Fruit fly (Drosophila melanogaster) whole organism, embryonic: ENCODE data around the gene Klp10A.

Experiments used
- Abd-B ChIP-seq: fragments of 200-800 bp; sonication (Bioruptor generic); optimal IDR thresholded peaks from 2 replicates; lab custom pipeline; 2018; ENCODE audit warnings: missing biosample characterization, mild to moderate bottlenecking, missing genetic modification characterization, moderate library complexity
- B-H2 ChIP-seq: fragments of 200-800 bp; sonication (Bioruptor generic); optimal IDR thresholded peaks from 2 replicates; lab custom pipeline; 2018; ENCODE audit warnings: missing biosample characterization, mild to moderate bottlenecking, missing genetic modification characterization
- CG10209 ChIP-seq: fragments of 200-800 bp; sonication (Bioruptor generic); optimal IDR thresholded peaks from 3 replicates; lab custom pipeline; 2017; ENCODE audit warnings: missing biosample characterization, mild to moderate bottlenecking, missing genetic modification characterization, missing genetic modification reagents
- CG10431 ChIP-seq: fragments of 200-800 bp; sonication (Bioruptor generic); optimal IDR thresholded peaks from 3 replicates; lab custom pipeline; 2018; ENCODE audit warnings: missing biosample characterization, mild to moderate bottlenecking, missing genetic modification characterization
- CG10462 ChIP-seq: fragments of 200-800 bp; sonication (Bioruptor generic); optimal IDR thresholded peaks from 2 replicates; lab custom pipeline; 2016; ENCODE audit warnings: missing biosample characterization, missing genetic modification characterization
- CG11696 ChIP-seq: fragments of 200-800 bp; sonication (Bioruptor generic); IDR thresholded peaks from 2 replicates; pipeline ENCODE4 v1.3.6; 2022; ENCODE audit warnings: missing biosample characterization, missing genetic modification characterization
- CG12391 ChIP-seq: fragments of 200-800 bp; sonication (Bioruptor generic); optimal IDR thresholded peaks from 3 replicates; lab custom pipeline; 2018; ENCODE audit warnings: missing biosample characterization, mild to moderate bottlenecking, missing genetic modification characterization, moderate library complexity
- CG13424 ChIP-seq: fragments of 200-800 bp; sonication (Bioruptor generic); optimal IDR thresholded peaks from 2 replicates; lab custom pipeline; 2019; ENCODE audit warnings: missing biosample characterization, mild to moderate bottlenecking, missing genetic modification characterization, moderate library complexity
- CG1602 ChIP-seq: fragments of 200-800 bp; sonication (Bioruptor generic); optimal IDR thresholded peaks from 3 replicates; lab custom pipeline; 2016; ENCODE audit warnings: missing biosample characterization, missing genetic modification characterization
- CG1603 ChIP-seq: fragments of 200-800 bp; sonication (Bioruptor generic); optimal IDR thresholded peaks from 2 replicates; lab custom pipeline; 2019; ENCODE audit warnings: missing biosample characterization, mild to moderate bottlenecking, missing genetic modification characterization, moderate library complexity
- CG16863 ChIP-seq: fragments of 200-800 bp; sonication (Bioruptor generic); optimal IDR thresholded peaks from 3 replicates; lab custom pipeline; 2016; ENCODE audit warnings: missing biosample characterization, missing genetic modification characterization
- CG17359 ChIP-seq: fragments of 200-800 bp; sonication (Bioruptor generic); optimal IDR thresholded peaks from 3 replicates; lab custom pipeline; 2018; ENCODE audit warnings: missing biosample characterization, mild to moderate bottlenecking, missing genetic modification characterization, moderate library complexity
- CG17802 ChIP-seq: fragments of 200-800 bp; sonication (Bioruptor generic); optimal IDR thresholded peaks from 2 replicates; lab custom pipeline; 2018; ENCODE audit warnings: missing biosample characterization, mild to moderate bottlenecking, missing genetic modification characterization, moderate library complexity
- CG2889 ChIP-seq: fragments of 200-800 bp; sonication (Bioruptor generic); IDR thresholded peaks from 3 replicates; pipeline ENCODE4 v1.3.6; 2022; ENCODE audit warnings: missing biosample characterization, missing genetic modification characterization
- CG4282 ChIP-seq: fragments of 200-800 bp; sonication (Bioruptor generic); optimal IDR thresholded peaks from 2 replicates; lab custom pipeline; 2016; ENCODE audit warnings: missing biosample characterization, missing genetic modification characterization
- CG4730 ChIP-seq: fragments of 200-800 bp; sonication (Bioruptor generic); IDR thresholded peaks from 2 replicates; pipeline ENCODE4 v1.3.6; 2022; ENCODE audit warnings: missing biosample characterization, missing genetic modification characterization
- CG7745 ChIP-seq: fragments of 200-800 bp; sonication (Bioruptor generic); optimal IDR thresholded peaks from 2 replicates; lab custom pipeline; 2018; ENCODE audit warnings: missing biosample characterization, mild to moderate bottlenecking, missing genetic modification characterization, moderate library complexity
- Dek ChIP-seq: fragments of 200-800 bp; sonication (Bioruptor generic); optimal IDR thresholded peaks from 3 replicates; lab custom pipeline; 2019; ENCODE audit warnings: missing biosample characterization, mild to moderate bottlenecking, missing genetic modification characterization, moderate library complexity
- Dip2 ChIP-seq: fragments of 200-800 bp; sonication (Bioruptor generic); IDR thresholded peaks from 2 replicates; pipeline ENCODE4 v1.3.6; 2022; ENCODE audit warnings: missing biosample characterization, missing genetic modification characterization
- Elba2 ChIP-seq: fragments of 200-800 bp; sonication (Bioruptor generic); optimal IDR thresholded peaks from 3 replicates; lab custom pipeline; 2016; ENCODE audit warnings: missing biosample characterization, missing genetic modification characterization
- H2.0 ChIP-seq: fragments of 200-800 bp; sonication (Bioruptor generic); IDR thresholded peaks from 2 replicates; pipeline ENCODE4 v1.3.6; 2022; ENCODE audit warnings: missing biosample characterization, missing genetic modification characterization
- Hey ChIP-seq: fragments of 200-800 bp; sonication (Bioruptor generic); optimal IDR thresholded peaks from 3 replicates; lab custom pipeline; 2018; ENCODE audit warnings: missing biosample characterization, mild to moderate bottlenecking, missing genetic modification characterization
- MESR4 ChIP-seq: fragments of 200-800 bp; sonication (Bioruptor generic); optimal IDR thresholded peaks from 2 replicates; lab custom pipeline; 2018; ENCODE audit warnings: missing biosample characterization, mild to moderate bottlenecking, missing genetic modification characterization, moderate library complexity
- MTF-1 ChIP-seq: fragments of 200-800 bp; sonication (Bioruptor generic); optimal IDR thresholded peaks from 2 replicates; lab custom pipeline; 2018; ENCODE audit warnings: missing biosample characterization, mild to moderate bottlenecking, missing genetic modification characterization, borderline replicate concordance
- Max ChIP-seq: fragments of 200-800 bp; sonication (Bioruptor generic); optimal IDR thresholded peaks from 2 replicates; lab custom pipeline; 2016; ENCODE audit warnings: missing biosample characterization, mild to moderate bottlenecking, missing genetic modification characterization
- Nf-YA ChIP-seq: fragments of 200-800 bp; sonication (Bioruptor generic); IDR thresholded peaks from 2 replicates; pipeline ENCODE4 v1.3.6; 2022; ENCODE audit warnings: missing biosample characterization, missing genetic modification characterization
- Sin3A ChIP-seq: fragments of >200 bp; optimal IDR thresholded peaks from 2 replicates; lab custom pipeline; 2018
- Sox100B ChIP-seq: fragments of 200-800 bp; sonication (Bioruptor generic); optimal IDR thresholded peaks from 3 replicates; lab custom pipeline; 2018; ENCODE audit warnings: missing biosample characterization, mild to moderate bottlenecking, missing genetic modification characterization
- az2 ChIP-seq: fragments of 200-800 bp; sonication (Bioruptor generic); optimal IDR thresholded peaks from 3 replicates; lab custom pipeline; 2016; ENCODE audit warnings: missing biosample characterization, missing genetic modification characterization
- bcd ChIP-seq: fragments of 200-800 bp; sonication (Bioruptor generic); optimal IDR thresholded peaks from 2 replicates; lab custom pipeline; 2017; ENCODE audit warnings: missing biosample characterization, mild to moderate bottlenecking, missing genetic modification characterization
- cg ChIP-seq: fragments of 200-800 bp; sonication (Bioruptor generic); optimal IDR thresholded peaks from 3 replicates; lab custom pipeline; 2019; ENCODE audit warnings: missing biosample characterization, mild to moderate bottlenecking, missing genetic modification characterization, moderate library complexity
- corto ChIP-seq: fragments of 200-800 bp; sonication (Bioruptor generic); optimal IDR thresholded peaks from 2 replicates; lab custom pipeline; 2016; ENCODE audit warnings: missing biosample characterization, mild to moderate bottlenecking, missing genetic modification characterization, moderate library complexity
- dan ChIP-seq: fragments of 200-800 bp; sonication (Bioruptor generic); IDR thresholded peaks from 2 replicates; pipeline ENCODE4 v1.3.6; 2022; ENCODE audit warnings: missing biosample characterization, missing genetic modification characterization
- gce ChIP-seq: fragments of 200-800 bp; sonication (Bioruptor generic); IDR thresholded peaks from 3 replicates; pipeline ENCODE4 v1.3.6; 2022; ENCODE audit warnings: missing biosample characterization, missing genetic modification characterization
- gt ChIP-seq: fragments of 200-800 bp; sonication (Bioruptor generic); IDR thresholded peaks from 2 replicates; pipeline ENCODE4 v1.3.6; 2022; ENCODE audit warnings: missing biosample characterization, missing genetic modification characterization
- ham ChIP-seq: fragments of 200-800 bp; sonication (Bioruptor generic); IDR thresholded peaks from 2 replicates; pipeline ENCODE4 v1.3.6; 2022; ENCODE audit warnings: missing biosample characterization, missing genetic modification characterization
- hth ChIP-seq: fragments of >200 bp; optimal IDR thresholded peaks from 2 replicates; lab custom pipeline; 2017; ENCODE audit warnings: inconsistent platforms
- kni ChIP-seq: fragments of 200-800 bp; sonication (Bioruptor generic); optimal IDR thresholded peaks from 3 replicates; lab custom pipeline; 2017; ENCODE audit warnings: mild to moderate bottlenecking, missing biosample characterization, missing genetic modification reagents, missing genetic modification characterization
- oc ChIP-seq: fragments of 200-800 bp; sonication (Bioruptor generic); optimal IDR thresholded peaks from 2 replicates; lab custom pipeline; 2018; ENCODE audit warnings: missing biosample characterization, mild to moderate bottlenecking, missing genetic modification characterization, moderate library complexity
- org-1 ChIP-seq: fragments of 200-800 bp; sonication (Bioruptor generic); optimal IDR thresholded peaks from 2 replicates; lab custom pipeline; 2017; ENCODE audit warnings: missing biosample characterization, missing genetic modification characterization
- pan ChIP-seq, 4 experiments: fragments of >200 bp in 3 of 4; fragments of 200-800 bp in 1 of 4; sonication (Bioruptor generic) in 1 of 4; optimal IDR thresholded peaks in 3 of 4; IDR thresholded peaks in 1 of 4; 2 replicates each; pipeline versions ENCODE4 v1.3.6 to Lab custom; 2017 to 2022; ENCODE audit warnings: missing biosample characterization in 2 of 4, missing genetic modification characterization in 2 of 4, mixed read lengths in 1 of 4
- slbo ChIP-seq: fragments of 200-800 bp; sonication (Bioruptor generic); IDR thresholded peaks from 2 replicates; pipeline ENCODE4 v1.3.6; 2022; ENCODE audit warnings: missing biosample characterization, missing genetic modification characterization
- sug ChIP-seq: fragments of 200-800 bp; optimal IDR thresholded peaks from 2 replicates; lab custom pipeline; 2019; ENCODE audit warnings: missing biosample characterization, mild to moderate bottlenecking, missing genetic modification characterization, moderate library complexity
- tio ChIP-seq: fragments of 200-800 bp; sonication (Bioruptor generic); optimal IDR thresholded peaks from 2 replicates; lab custom pipeline; 2017; ENCODE audit warnings: missing biosample characterization, missing genetic modification characterization, inconsistent platforms
- tll ChIP-seq, 2 experiments: fragments of 200-800 bp in 1 of 2; fragments of >200 bp in 1 of 2; sonication (Bioruptor generic) in 1 of 2; optimal IDR thresholded peaks; 2 replicates each; lab custom pipeline; 2017 to 2019; ENCODE audit warnings: missing biosample characterization in 2 of 2, missing genetic modification characterization in 2 of 2, mild to moderate bottlenecking in 1 of 2, moderate library complexity in 1 of 2
- vnd ChIP-seq: fragments of 200-800 bp; sonication (Bioruptor generic); IDR thresholded peaks from 3 replicates; pipeline ENCODE4 v1.3.6; 2022; ENCODE audit warnings: missing biosample characterization, missing genetic modification characterization; ENCODE audit not compliant: partially characterized antibody
- wek ChIP-seq: fragments of 200-800 bp; sonication (Bioruptor generic); optimal IDR thresholded peaks from 3 replicates; lab custom pipeline; 2018; ENCODE audit warnings: missing biosample characterization, mild to moderate bottlenecking, missing genetic modification characterization, moderate library complexity
- zen ChIP-seq: fragments of 200-800 bp; sonication (Bioruptor generic); optimal IDR thresholded peaks from 3 replicates; lab custom pipeline; 2018; ENCODE audit warnings: missing biosample characterization, mild to moderate bottlenecking, missing genetic modification characterization, moderate library complexity

Klp10A gene

DNA sequence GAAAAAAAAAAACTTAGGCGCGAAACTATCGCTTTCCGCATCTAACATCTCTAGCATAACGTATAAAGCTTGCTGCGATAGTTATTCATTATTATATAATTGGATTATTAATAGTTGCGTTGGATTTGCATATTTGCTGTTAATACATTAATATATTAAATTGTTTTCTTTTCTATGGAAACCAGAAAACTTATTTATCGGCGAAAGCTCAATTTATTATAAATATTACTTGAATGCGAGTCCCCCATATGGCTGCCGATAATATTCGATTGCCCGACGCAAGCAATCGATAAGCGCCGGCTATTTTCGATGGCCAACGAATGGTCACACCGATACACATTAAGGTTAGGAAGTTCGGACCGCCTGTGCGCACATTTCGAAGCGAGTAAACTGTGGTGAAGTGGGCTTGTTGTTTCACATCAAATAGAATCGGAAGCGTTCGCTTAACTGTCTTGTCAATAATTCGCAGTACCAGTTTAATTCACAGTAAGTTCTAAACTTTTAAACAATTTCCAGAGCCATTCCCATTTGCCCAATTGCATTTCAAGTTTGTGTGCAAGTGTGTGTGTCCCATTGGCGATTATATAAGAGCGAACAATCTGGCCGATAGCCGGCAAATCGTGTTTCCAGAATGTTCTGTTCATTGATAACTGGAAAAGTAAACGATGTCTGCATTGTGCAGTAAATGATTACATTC lies 28.6 kb downstream of the Klp10A start, which contains the start of gene Hsp60A (continued):
- peak; percentile 36 for TF ChIP-seq corto (GFP tag; lab: Kevin White, UChicago)
- TF ChIP-seq vnd = peak; percentile 80
- peak; percentile 13 for TF ChIP-seq Elba2
- TF ChIP-seq CG10209 (GFP tag; lab: Kevin White, UChicago) = peak; percentile 39
- TF ChIP-seq zen (tag; lab: Kevin White, UChicago) = peak; percentile 40
- TF ChIP-seq CG4282 (GFP tag; lab: Kevin White, UChicago) = no peak
- TF ChIP-seq MTF-1 = no peak
- TF ChIP-seq CG10462 (GFP tag; lab: Kevin White, UChicago) = no peak
- 0 out of 2 replicates have a peak, but pooled peaks have one; percentile 8 for TF ChIP-seq H2.0 (GFP tag; lab: Robert Waterston, UW)
- TF ChIP-seq B-H2 (GFP tag; lab: Kevin White, UChicago) = peak; percentile 47
- no peak for TF ChIP-seq org-1 (GFP tag; lab: Kevin White, UChicago)
- no peak for TF ChIP-seq gce (GFP tag; lab: Robert Waterston, UW)
- TF ChIP-seq wek (GFP tag; lab: Kevin White, UChicago) = peak; percentile 97
- peak; percentile 40 for TF ChIP-seq bcd
- no peak for TF ChIP-seq pan (optimal IDR thresholded peaks at IDR 0.05; lab: Kevin White, UChicago)
- peak in 1 of 2 experiments; percentile 39 for TF ChIP-seq pan (GFP tag; optimal IDR thresholded peaks at IDR 0.05 in 1 of 2, IDR thresholded peaks at IDR 0.05 in 1 of 2)
- TF ChIP-seq CG7745 (tag; lab: Kevin White, UChicago) = no peak
- TF ChIP-seq CG10431 = peak; percentile 1
- TF ChIP-seq Nf-YA (GFP tag; lab: Robert Waterston, UW) = no peak
- no peak for TF ChIP-seq ham (GFP tag; lab: Robert Waterston, UW)
- TF ChIP-seq sug (tag; lab: Kevin White, UChicago) = peak; percentile 47
- no peak for TF ChIP-seq dan (GFP tag; lab: Robert Waterston, UW)
- TF ChIP-seq Hey = no peak
- TF ChIP-seq Max (GFP tag; lab: Kevin White, UChicago) = peak; percentile 65
- peak; percentile 54 for TF ChIP-seq az2 (GFP tag; lab: Kevin White, UChicago)
- peak; percentile 75 for TF ChIP-seq CG13424
- no peak for TF ChIP-seq hth (lab: Kevin White, UChicago)
- no peak for TF ChIP-seq CG17802 (tag; lab: Kevin White, UChicago)
- TF ChIP-seq CG16863 (GFP tag; lab: Kevin White, UChicago) = no peak
- TF ChIP-seq CG17359 = peak; percentile 56
- peak; percentile 10 for TF ChIP-seq Sin3A (lab: Kevin White, UChicago)
- TF ChIP-seq Sox100B (GFP tag; lab: Kevin White, UChicago) = no peak
- TF ChIP-seq CG1602 = no peak
- peak; percentile 42 for TF ChIP-seq MESR4 (GFP tag; lab: Kevin White, UChicago)
- no peak for TF ChIP-seq oc
- no peak for TF ChIP-seq CG11696 (GFP tag; lab: Robert Waterston, UW)
- TF ChIP-seq cg = peak; percentile 63
- no peak for TF ChIP-seq tio
- TF ChIP-seq kni = no peak
- TF ChIP-seq tll (GFP tag; optimal IDR thresholded peaks at IDR 0.05; lab: Kevin White, UChicago) = no peak
- peak; percentile 35 for TF ChIP-seq Dek (tag; lab: Kevin White, UChicago)
- no peak for TF ChIP-seq CG1603 (tag; lab: Kevin White, UChicago)
- no peak for TF ChIP-seq CG2889 (GFP tag; lab: Robert Waterston, UW)
- TF ChIP-seq slbo (GFP tag; lab: Robert Waterston, UW) = peak; percentile 58; the same call in 1 of the 2 replicates
- peak; percentile 63 for TF ChIP-seq Abd-B (GFP tag; lab: Kevin White, UChicago)
- no peak for TF ChIP-seq Dip2 (GFP tag; lab: Robert Waterston, UW)
- TF ChIP-seq CG4730 (GFP tag; lab: Robert Waterston, UW) = 0 out of 2 replicates have a peak, but pooled peaks have one; percentile 15
- TF ChIP-seq gt = no peak
- TF ChIP-seq CG12391 = peak; percentile 74
